Worm (Caenorhabditis elegans): ENCODE measurements around the gene K03D3.2.

DNA sequence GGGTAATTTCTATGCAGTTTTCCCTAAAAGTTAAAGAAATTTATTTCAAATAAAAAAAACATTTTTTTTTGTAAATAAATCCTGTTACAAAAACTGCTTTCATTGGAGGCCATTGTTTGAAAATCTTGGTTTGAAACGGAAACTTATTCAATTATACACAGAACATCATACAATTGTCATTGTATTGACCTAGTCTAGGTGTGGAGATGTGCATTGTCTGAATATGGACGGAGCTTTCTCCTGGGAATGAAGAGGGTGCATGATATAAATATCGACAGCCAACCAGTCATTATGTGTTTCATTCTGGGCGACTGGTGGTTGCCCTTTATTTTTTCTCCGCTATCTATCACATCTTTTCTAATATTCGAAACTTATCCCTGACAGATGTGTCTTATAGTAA, 18.1 kb upstream of the K03D3.2 start, which contains the start of gene C35D6.3:
- TF ChIP-seq unc-55 (GFP tag; optimal IDR thresholded peaks at IDR 0.05) = no peak
- TF ChIP-seq ztf-4 (tag; optimal IDR thresholded peaks at IDR 0.05) = no peak
- TF ChIP-seq nhr-25 (tag; optimal IDR thresholded peaks at IDR 0.05) = no peak
- no peak for TF ChIP-seq ama-1 (optimal IDR thresholded peaks at IDR 0.05)
- no peak for TF ChIP-seq lin-13 (GFP tag; optimal IDR thresholded peaks at IDR 0.05)
- no peak for TF ChIP-seq nhr-77 (tag; optimal IDR thresholded peaks at IDR 0.05)

Measured in whole organism, L2 larva.